Fruit fly (Drosophila melanogaster) whole organism: ENCODE data around the gene CG14247.

Experiments
- pan ChIP-seq: fragments of >200 bp; optimal IDR thresholded peaks from 2 replicates; lab custom pipeline; 2017
- usp ChIP-seq: fragments of >200 bp; optimal IDR thresholded peaks from 2 replicates; lab custom pipeline; 2017; ENCODE audit warnings: missing biosample characterization, missing genetic modification characterization, mixed read lengths

DNA sequence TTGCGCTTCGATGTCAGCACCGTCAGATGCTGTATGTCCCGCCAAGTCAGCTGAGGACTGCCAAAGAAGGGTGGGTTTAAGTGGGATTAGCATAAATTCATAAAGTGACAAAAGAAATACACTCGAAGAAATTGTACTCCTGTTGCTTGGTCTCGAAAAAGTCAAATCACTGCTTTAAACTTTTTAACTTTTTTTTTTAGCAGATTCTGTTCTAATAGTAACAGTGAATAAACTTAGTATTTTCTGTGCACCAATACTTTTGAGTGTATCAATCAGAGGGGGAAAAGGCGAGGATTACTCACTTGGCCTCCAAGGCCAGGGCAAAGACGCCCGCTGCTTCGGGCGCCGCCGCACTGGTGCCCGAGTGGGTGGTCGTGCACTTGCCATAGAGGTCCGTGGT lies 37.3 kb upstream of the CG14247 start:
- TF ChIP-seq pan (lab: Kevin White, UChicago) (no peak), usp (GFP tag; lab: Kevin White, UChicago) (no peak)
